Worm (Caenorhabditis elegans): Measurements from ENCODE around the gene C35D10.8.

- TF ChIP-seq unc-39 (tag; optimal IDR thresholded peaks at IDR 0.05) = no peak
- TF ChIP-seq pha-4 (tag; optimal IDR thresholded peaks at IDR 0.05) = no peak
- TF ChIP-seq blmp-1 (tag; optimal IDR thresholded peaks at IDR 0.05) = no peak
- no peak for TF ChIP-seq ztf-11 (tag; optimal IDR thresholded peaks at IDR 0.05)
- no peak for TF ChIP-seq mep-1 (tag; optimal IDR thresholded peaks at IDR 0.05)
- no peak for TF ChIP-seq unc-62 (GFP tag; optimal IDR thresholded peaks at IDR 0.05)
- TF ChIP-seq nhr-237 (tag; optimal IDR thresholded peaks at IDR 0.05) = no peak
Observed at ce11 chrIII:4826606-4827005, 28.4 kb upstream of the C35D10.8 start, which contains the start of gene F26A1.3.

Measured in whole organism, mixed stage, embryonic.